Fruit fly (Drosophila melanogaster) whole organism, wandering third instar larva: ENCODE measurements around the gene CG31157.

Source experiments
- Abd-B ChIP-seq: fragments of >200 bp; optimal IDR thresholded peaks from 2 replicates; lab custom pipeline; 2017; ENCODE audit warnings: missing biosample characterization, missing genetic modification characterization
- CG32264 ChIP-seq: fragments of 200-800 bp; sonication (Bioruptor generic); optimal IDR thresholded peaks from 2 replicates; lab custom pipeline; 2016; ENCODE audit warnings: missing biosample characterization, missing genetic modification characterization
- CG9705 ChIP-seq: fragments of 200-800 bp; sonication (Bioruptor generic); optimal IDR thresholded peaks from 2 replicates; lab custom pipeline; 2018; ENCODE audit warnings: missing biosample characterization, mild to moderate bottlenecking, missing genetic modification characterization
- CrebA ChIP-seq: fragments of 200-800 bp; sonication (Bioruptor generic); optimal IDR thresholded peaks from 2 replicates; lab custom pipeline; 2016; ENCODE audit warnings: missing biosample characterization, mild to moderate bottlenecking, missing genetic modification characterization, borderline replicate concordance
- Dfd ChIP-seq: fragments of >200 bp; optimal IDR thresholded peaks from 2 replicates; lab custom pipeline; 2017; ENCODE audit warnings: missing biosample characterization, missing genetic modification characterization
- Dif ChIP-seq: fragments of 200-275, 200-300 bp; sonication (Bioruptor generic); optimal IDR thresholded peaks from 2 replicates; lab custom pipeline; 2018; ENCODE audit warnings: missing biosample characterization, missing genetic modification characterization; ENCODE audit not compliant: partially characterized antibody
- GATAd ChIP-seq: sonication (Bioruptor generic); optimal IDR thresholded peaks from 2 replicates; lab custom pipeline; 2016; ENCODE audit warnings: missing biosample characterization, missing genetic modification characterization
- HLH106 ChIP-seq: fragments of 200-800 bp; optimal IDR thresholded peaks from 3 replicates; lab custom pipeline; 2019; ENCODE audit warnings: missing biosample characterization, mild to moderate bottlenecking, missing genetic modification characterization, moderate library complexity
- Hnf4 ChIP-seq: fragments of 200-800 bp; sonication (Bioruptor generic); optimal IDR thresholded peaks from 2 replicates; lab custom pipeline; 2016; ENCODE audit warnings: missing biosample characterization, mild to moderate bottlenecking, missing genetic modification characterization
- Hr78 ChIP-seq: fragments of >200 bp; optimal IDR thresholded peaks from 2 replicates; lab custom pipeline; 2017; ENCODE audit warnings: missing biosample characterization, missing genetic modification characterization
- Hr83 ChIP-seq: fragments of 200-300 bp; sonication (Bioruptor generic); optimal IDR thresholded peaks from 2 replicates; lab custom pipeline; 2016; ENCODE audit warnings: missing biosample characterization, mild to moderate bottlenecking, missing genetic modification characterization, moderate library complexity; ENCODE audit not compliant: poor library complexity, severe bottlenecking
- Jra ChIP-seq: sonication (Bioruptor generic); optimal IDR thresholded peaks from 2 replicates; lab custom pipeline; 2016; ENCODE audit warnings: missing biosample characterization, missing genetic modification characterization
- Mio ChIP-seq: sonication (Bioruptor generic); optimal IDR thresholded peaks from 2 replicates; lab custom pipeline; 2016; ENCODE audit warnings: missing biosample characterization, missing genetic modification characterization
- Myc ChIP-seq: fragments of >200 bp; optimal IDR thresholded peaks from 2 replicates; lab custom pipeline; 2017
- N ChIP-seq: fragments of >200 bp; optimal IDR thresholded peaks from 2 replicates; lab custom pipeline; 2018; ENCODE audit warnings: missing biosample characterization, missing external identifiers, missing genetic modification characterization
- OdsH ChIP-seq: fragments of 200-800 bp; sonication (Bioruptor generic); optimal IDR thresholded peaks from 2 replicates; lab custom pipeline; 2016; ENCODE audit warnings: missing biosample characterization, mild to moderate bottlenecking, missing genetic modification characterization
- Rel ChIP-seq, 2 experiments: fragments of 200-800 bp; sonication (Bioruptor generic) in 1 of 2; optimal IDR thresholded peaks; 2 replicates in 1 of 2; 3 replicates in 1 of 2; lab custom pipeline; 2016 to 2019; ENCODE audit warnings: mild to moderate bottlenecking in 2 of 2, missing biosample characterization in 2 of 2, missing genetic modification characterization in 2 of 2, moderate library complexity in 1 of 2
- Sp1 ChIP-seq: fragments of 200-800 bp; sonication (Bioruptor generic); optimal IDR thresholded peaks from 3 replicates; lab custom pipeline; 2019; ENCODE audit warnings: missing biosample characterization, mild to moderate bottlenecking, missing genetic modification characterization, moderate library complexity
- Vsx2 ChIP-seq: fragments of 200-300, 225-300 bp; sonication (Bioruptor generic); optimal IDR thresholded peaks from 2 replicates; lab custom pipeline; 2018; ENCODE audit warnings: missing biosample characterization, missing genetic modification characterization; ENCODE audit not compliant: partially characterized antibody
- br ChIP-seq: fragments of 200-800 bp; sonication (Bioruptor generic); optimal IDR thresholded peaks from 2 replicates; lab custom pipeline; 2016; ENCODE audit warnings: missing biosample characterization, missing genetic modification characterization
- brk ChIP-seq: fragments of 200-800 bp; sonication (Bioruptor generic); optimal IDR thresholded peaks from 2 replicates; lab custom pipeline; 2016; ENCODE audit warnings: missing biosample characterization, mild to moderate bottlenecking, missing genetic modification characterization
- dl ChIP-seq, 2 experiments: fragments of 175-275, 200-275 bp in 1 of 2; fragments of 200-275 bp in 1 of 2; sonication (Bioruptor generic); optimal IDR thresholded peaks; lab custom pipeline; 2018; ENCODE audit warnings: mild to moderate bottlenecking in 2 of 2, missing biosample characterization in 2 of 2, missing genetic modification characterization in 2 of 2, moderate library complexity in 2 of 2; ENCODE audit not compliant: partially characterized antibody in 2 of 2, insufficient read depth in 1 of 2
- dmrt93B ChIP-seq: fragments of 200-800 bp; sonication (Bioruptor generic); optimal IDR thresholded peaks from 2 replicates; lab custom pipeline; 2018; ENCODE audit warnings: missing biosample characterization, mild to moderate bottlenecking, missing genetic modification characterization
- dsf ChIP-seq: sonication (Bioruptor generic); optimal IDR thresholded peaks from 2 replicates; lab custom pipeline; 2016; ENCODE audit warnings: missing biosample characterization, missing genetic modification characterization, borderline replicate concordance
- ey ChIP-seq: fragments of 200-800 bp; sonication (Bioruptor generic); optimal IDR thresholded peaks from 2 replicates; lab custom pipeline; 2016; ENCODE audit warnings: missing biosample characterization, missing genetic modification characterization
- foxo ChIP-seq, 2 experiments: fragments of 200-800 bp; sonication (Bioruptor generic); optimal IDR thresholded peaks; 2 replicates in 1 of 2; 3 replicates in 1 of 2; lab custom pipeline; 2016 to 2017; ENCODE audit warnings: missing biosample characterization in 2 of 2, missing genetic modification characterization in 2 of 2
- fru ChIP-seq: fragments of 200-800 bp; sonication (Bioruptor generic); optimal IDR thresholded peaks from 3 replicates; lab custom pipeline; 2016; ENCODE audit warnings: missing biosample characterization, mild to moderate bottlenecking, missing genetic modification characterization
- h ChIP-seq: fragments of 200-800 bp; sonication (Bioruptor generic); optimal IDR thresholded peaks from 3 replicates; lab custom pipeline; 2016; ENCODE audit warnings: missing biosample characterization, mild to moderate bottlenecking, missing genetic modification characterization
- jim ChIP-seq: fragments of 175-275, 200-325 bp; sonication (Bioruptor generic); optimal IDR thresholded peaks from 2 replicates; lab custom pipeline; 2016; ENCODE audit warnings: missing biosample characterization, mild to moderate bottlenecking, missing genetic modification characterization
- lola ChIP-seq: fragments of >200 bp; optimal IDR thresholded peaks from 2 replicates; lab custom pipeline; 2017; ENCODE audit warnings: missing biosample characterization, missing genetic modification characterization
- pan ChIP-seq: fragments of >200 bp; optimal IDR thresholded peaks from 2 replicates; lab custom pipeline; 2017
- psq ChIP-seq: fragments of 200-800 bp; sonication (Bioruptor generic); optimal IDR thresholded peaks from 3 replicates; lab custom pipeline; 2017; ENCODE audit warnings: missing biosample characterization, mild to moderate bottlenecking, missing genetic modification characterization, moderate library complexity
- rgr ChIP-seq: fragments of 200-800 bp; sonication (Bioruptor generic); optimal IDR thresholded peaks from 3 replicates; lab custom pipeline; 2016; ENCODE audit warnings: missing biosample characterization, mild to moderate bottlenecking, missing genetic modification characterization
- sage ChIP-seq: fragments of 200-800 bp; sonication (Bioruptor generic); optimal IDR thresholded peaks from 2 replicates; lab custom pipeline; 2016; ENCODE audit warnings: missing biosample characterization, mild to moderate bottlenecking, missing genetic modification characterization
- sv ChIP-seq: fragments of 200-800 bp; sonication (Bioruptor generic); optimal IDR thresholded peaks from 3 replicates; lab custom pipeline; 2016; ENCODE audit warnings: missing biosample characterization, missing genetic modification characterization
- tai ChIP-seq: sonication (Bioruptor generic); optimal IDR thresholded peaks from 2 replicates; lab custom pipeline; 2016; ENCODE audit warnings: missing biosample characterization, missing genetic modification characterization
- usp ChIP-seq: fragments of >200 bp; optimal IDR thresholded peaks from 2 replicates; lab custom pipeline; 2017; ENCODE audit warnings: missing biosample characterization, missing genetic modification characterization
- woc ChIP-seq: sonication (Bioruptor generic); optimal IDR thresholded peaks from 2 replicates; lab custom pipeline; 2016; ENCODE audit warnings: missing biosample characterization, mild to moderate bottlenecking, missing genetic modification characterization

Gene CG31157

dm6 chr3R:13039037-13039583 is 8.4 kb upstream of the CG31157 start:
- TF ChIP-seq fru (GFP tag; lab: Kevin White, UChicago) (peak; percentile 25), ey (peak; percentile 23), Myc (lab: Kevin White, UChicago) (no peak), Mio (GFP tag; lab: Kevin White, UChicago) (no peak), jim (GFP tag; lab: Kevin White, UChicago) (peak; percentile 82), Abd-B (GFP tag; lab: Kevin White, UChicago) (no peak), Dif (GFP tag; lab: Kevin White, UChicago) (no peak), sage (GFP tag; lab: Kevin White, UChicago) (no peak), HLH106 (tag; lab: Kevin White, UChicago) (peak; percentile 21), Hr83 (GFP tag; lab: Kevin White, UChicago) (no peak), brk (GFP tag; lab: Kevin White, UChicago) (no peak), OdsH (GFP tag; lab: Kevin White, UChicago) (no peak), CG9705 (GFP tag; lab: Kevin White, UChicago) (no peak), dmrt93B (GFP tag; lab: Kevin White, UChicago) (no peak), CrebA (GFP tag; lab: Kevin White, UChicago) (no peak), pan (lab: Kevin White, UChicago) (no peak), dl (GFP tag; optimal IDR thresholded peaks at IDR 0.05; lab: Kevin White, UChicago; ENCODE audit: insufficient read depth in 1 of 2, partially characterized antibody in 2 of 2) (no peak), psq (GFP tag; lab: Kevin White, UChicago) (no peak), Hr78 (GFP tag; lab: Kevin White, UChicago) (no peak), rgr (GFP tag; lab: Kevin White, UChicago) (no peak), Vsx2 (GFP tag; lab: Kevin White, UChicago) (no peak), br (GFP tag; lab: Kevin White, UChicago) (peak; percentile 29), Rel (GFP tag; optimal IDR thresholded peaks at IDR 0.05; lab: Kevin White, UChicago) (no peak), Rel (tag; optimal IDR thresholded peaks at IDR 0.05; lab: Kevin White, UChicago) (peak; percentile 92), CG32264 (no peak), usp (GFP tag; lab: Kevin White, UChicago) (no peak), tai (GFP tag; lab: Kevin White, UChicago) (no peak), Jra (GFP tag; lab: Kevin White, UChicago) (no peak), Hnf4 (GFP tag; lab: Kevin White, UChicago) (no peak), lola (GFP tag; lab: Kevin White, UChicago) (no peak), GATAd (GFP tag; lab: Kevin White, UChicago) (no peak), foxo (GFP tag; optimal IDR thresholded peaks at IDR 0.05; lab: Kevin White, UChicago) (no peak), dsf (GFP tag; lab: Kevin White, UChicago) (no peak), Dfd (GFP tag; lab: Kevin White, UChicago) (no peak), Sp1 (GFP tag; lab: Kevin White, UChicago) (no peak), woc (GFP tag; lab: Kevin White, UChicago) (no peak), N (GFP tag; lab: Kevin White, UChicago) (no peak), h (GFP tag; lab: Kevin White, UChicago) (peak; percentile 35), sv (no peak)

DNA sequence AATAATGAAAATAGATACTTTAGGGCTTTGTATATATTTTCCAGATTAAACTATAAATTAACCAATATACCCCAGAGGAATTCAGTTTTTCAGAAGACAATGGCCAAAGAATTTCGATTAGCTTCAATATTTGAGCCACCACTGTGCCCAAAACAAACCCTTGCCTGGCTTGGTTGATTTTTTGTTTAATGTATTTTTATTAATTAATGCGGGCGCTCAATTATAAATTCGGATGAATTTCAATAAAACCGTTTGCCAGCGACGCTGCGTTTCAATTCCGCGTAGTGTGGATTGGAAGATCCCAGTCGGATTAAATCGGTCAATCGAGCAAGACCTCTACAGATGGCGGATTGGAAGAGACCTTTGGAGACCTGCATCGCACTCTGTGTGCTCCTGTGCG is 5.8 kb upstream of the CG31157 start, which contains the start of gene CG11670:
CG11670 (plus strand) TSS at position 301 of the 400 bp plus-strand sequence.
- no peak for TF ChIP-seq OdsH (GFP tag; lab: Kevin White, UChicago)
